Fruit fly (Drosophila melanogaster) whole organism, prepupa: ENCODE measurements around the gene wake.

Experiments used
- Blimp-1 ChIP-seq: fragments of 200-800 bp; sonication (Bioruptor generic); optimal IDR thresholded peaks from 3 replicates; lab custom pipeline; 2017; ENCODE audit warnings: missing biosample characterization, missing genetic modification characterization, mild to moderate bottlenecking, moderate library complexity, missing genetic modification reagents
- CG10631 ChIP-seq: fragments of 200-800 bp; sonication (Bioruptor generic); optimal IDR thresholded peaks from 2 replicates; lab custom pipeline; 2016; ENCODE audit warnings: missing biosample characterization, missing genetic modification characterization
- CG10669 ChIP-seq: fragments of 200-800 bp; sonication (Bioruptor generic); optimal IDR thresholded peaks from 3 replicates; lab custom pipeline; 2018; ENCODE audit warnings: missing biosample characterization, mild to moderate bottlenecking, missing genetic modification characterization, moderate library complexity
- CG11294 ChIP-seq: fragments of 200-800 bp; sonication (Bioruptor generic); IDR thresholded peaks from 2 replicates; pipeline ENCODE4 v1.3.6; 2022; ENCODE audit warnings: missing biosample characterization, missing genetic modification characterization
- CG11762 ChIP-seq: fragments of 200-800 bp; sonication (Bioruptor generic); optimal IDR thresholded peaks from 3 replicates; lab custom pipeline; 2016; ENCODE audit warnings: missing biosample characterization, missing genetic modification characterization; ENCODE audit not compliant: insufficient read depth
- CG15336 ChIP-seq: fragments of 200-800 bp; sonication (Bioruptor generic); IDR thresholded peaks from 2 replicates; pipeline ENCODE4 v1.3.6; 2022; ENCODE audit warnings: missing biosample characterization, missing genetic modification characterization
- CG16779 ChIP-seq: fragments of 200-800 bp; sonication (Bioruptor generic); optimal IDR thresholded peaks from 3 replicates; lab custom pipeline; 2017; ENCODE audit warnings: missing biosample characterization, mild to moderate bottlenecking, missing genetic modification characterization
- CG31627 ChIP-seq: fragments of 200-800 bp; sonication (Bioruptor generic); optimal IDR thresholded peaks from 3 replicates; lab custom pipeline; 2016; ENCODE audit warnings: missing biosample characterization, missing genetic modification characterization
- CG32006 ChIP-seq: fragments of 200-800 bp; sonication (Bioruptor generic); optimal IDR thresholded peaks from 3 replicates; lab custom pipeline; 2017; ENCODE audit warnings: missing biosample characterization, mild to moderate bottlenecking, missing genetic modification characterization
- CG34406 ChIP-seq: fragments of 200-800 bp; sonication (Bioruptor generic); optimal IDR thresholded peaks from 3 replicates; lab custom pipeline; 2016; ENCODE audit warnings: missing biosample characterization, missing genetic modification characterization
- CG4318 ChIP-seq: fragments of 200-800 bp; sonication (Bioruptor generic); optimal IDR thresholded peaks from 3 replicates; lab custom pipeline; 2017; ENCODE audit warnings: missing biosample characterization, mild to moderate bottlenecking, missing genetic modification characterization
- CG6163 ChIP-seq: fragments of 200-800 bp; sonication (Bioruptor generic); IDR thresholded peaks from 3 replicates; pipeline ENCODE4 v1.3.6; 2022; ENCODE audit warnings: missing biosample characterization, missing genetic modification characterization
- CG6276 ChIP-seq: fragments of 200-800 bp; sonication (Bioruptor generic); optimal IDR thresholded peaks from 2 replicates; lab custom pipeline; 2017; ENCODE audit warnings: missing biosample characterization, mild to moderate bottlenecking, missing genetic modification characterization
- CG6792 ChIP-seq: fragments of 200-800 bp; sonication (Bioruptor generic); optimal IDR thresholded peaks from 3 replicates; lab custom pipeline; 2016; ENCODE audit warnings: missing biosample characterization, missing genetic modification characterization
- CG6854 ChIP-seq: fragments of 200-800 bp; sonication (Bioruptor generic); optimal IDR thresholded peaks from 2 replicates; lab custom pipeline; 2017; ENCODE audit warnings: missing biosample characterization, mild to moderate bottlenecking, missing genetic modification characterization
- CG8119 ChIP-seq: fragments of 200-800 bp; sonication (Bioruptor generic); IDR thresholded peaks from 3 replicates; pipeline ENCODE4 v1.3.6; 2022; ENCODE audit warnings: missing biosample characterization, missing genetic modification characterization
- CG8319 ChIP-seq: fragments of 200-800 bp; sonication (Bioruptor generic); optimal IDR thresholded peaks from 3 replicates; lab custom pipeline; 2016; ENCODE audit warnings: missing biosample characterization, missing genetic modification characterization
- CG8632 ChIP-seq: fragments of 200-800 bp; sonication (Bioruptor generic); optimal IDR thresholded peaks from 3 replicates; lab custom pipeline; 2016; ENCODE audit warnings: missing biosample characterization, missing genetic modification characterization
- Eip75B ChIP-seq: fragments of 200-800 bp; sonication (Bioruptor generic); optimal IDR thresholded peaks from 3 replicates; lab custom pipeline; 2016; ENCODE audit warnings: missing biosample characterization, missing genetic modification characterization
- Eip78C ChIP-seq: fragments of 200-800 bp; sonication (Bioruptor generic); peaks from one replicate; lab custom pipeline; 2016; ENCODE audit warnings: missing biosample characterization, missing genetic modification characterization
- Ets21C ChIP-seq: fragments of 200-800 bp; sonication (Bioruptor generic); optimal IDR thresholded peaks from 3 replicates; lab custom pipeline; 2016; ENCODE audit warnings: missing biosample characterization, missing genetic modification characterization
- Ets96B ChIP-seq: fragments of 200-800 bp; optimal IDR thresholded peaks from 2 replicates; lab custom pipeline; 2019; ENCODE audit warnings: missing biosample characterization, mild to moderate bottlenecking, missing genetic modification characterization, moderate library complexity
- Gug ChIP-seq: fragments of 200-800 bp; sonication (Bioruptor generic); IDR thresholded peaks from 2 replicates; pipeline ENCODE4 v1.3.6; 2022; ENCODE audit warnings: missing biosample characterization, missing genetic modification characterization
- Hr38 ChIP-seq: sonication (Bioruptor generic); optimal IDR thresholded peaks from 2 replicates; lab custom pipeline; 2016; ENCODE audit warnings: missing biosample characterization, missing genetic modification characterization
- Hr39 ChIP-seq: fragments of 200-800 bp; sonication (Bioruptor generic); optimal IDR thresholded peaks from 2 replicates; lab custom pipeline; 2016; ENCODE audit warnings: missing biosample characterization, missing genetic modification characterization
- Hr4 ChIP-seq: fragments of 200-800 bp; sonication (Bioruptor generic); optimal IDR thresholded peaks from 3 replicates; lab custom pipeline; 2016; ENCODE audit warnings: missing biosample characterization, missing genetic modification characterization
- Lpt ChIP-seq: fragments of 200-800 bp; sonication (Bioruptor generic); optimal IDR thresholded peaks from 3 replicates; lab custom pipeline; 2016; ENCODE audit warnings: missing biosample characterization, missing genetic modification characterization
- Met ChIP-seq: fragments of 200-800 bp; sonication (Bioruptor generic); optimal IDR thresholded peaks from 3 replicates; lab custom pipeline; 2016; ENCODE audit warnings: missing biosample characterization, missing genetic modification characterization
- OdsH ChIP-seq: fragments of 200-800 bp; sonication (Bioruptor generic); optimal IDR thresholded peaks from 3 replicates; lab custom pipeline; 2016; ENCODE audit warnings: missing biosample characterization, missing genetic modification characterization
- Smox ChIP-seq: fragments of 200-800 bp; sonication (Bioruptor generic); optimal IDR thresholded peaks from 3 replicates; lab custom pipeline; 2016; ENCODE audit warnings: missing biosample characterization, missing genetic modification characterization
- Sox102F ChIP-seq: fragments of 200-800 bp; sonication (Bioruptor generic); optimal IDR thresholded peaks from 2 replicates; lab custom pipeline; 2016; ENCODE audit warnings: missing biosample characterization, mild to moderate bottlenecking, missing genetic modification characterization
- Sox14 ChIP-seq: fragments of 200-800 bp; sonication (Bioruptor generic); optimal IDR thresholded peaks from 3 replicates; lab custom pipeline; 2016; ENCODE audit warnings: missing biosample characterization, missing genetic modification characterization
- acj6 ChIP-seq: fragments of 200-800 bp; sonication (Bioruptor generic); optimal IDR thresholded peaks from 3 replicates; lab custom pipeline; 2016; ENCODE audit warnings: missing biosample characterization, missing genetic modification characterization
- dac ChIP-seq: fragments of 200-800 bp; sonication (Bioruptor generic); optimal IDR thresholded peaks from 2 replicates; lab custom pipeline; 2017; ENCODE audit warnings: missing biosample characterization, mild to moderate bottlenecking, missing genetic modification characterization
- eg ChIP-seq: fragments of 200-800 bp; sonication (Bioruptor generic); IDR thresholded peaks from 3 replicates; pipeline ENCODE4 v1.3.6; 2022; ENCODE audit warnings: missing biosample characterization, missing genetic modification characterization
- esn ChIP-seq: fragments of 200-800 bp; sonication (Bioruptor generic); optimal IDR thresholded peaks from 2 replicates; lab custom pipeline; 2016; ENCODE audit warnings: missing biosample characterization, mild to moderate bottlenecking, missing genetic modification characterization, moderate library complexity
- fd59A ChIP-seq: fragments of 200-800 bp; sonication (Bioruptor generic); optimal IDR thresholded peaks from 2 replicates; lab custom pipeline; 2017; ENCODE audit warnings: missing biosample characterization, mild to moderate bottlenecking, missing genetic modification characterization, missing genetic modification reagents
- fkh ChIP-seq: fragments of 200-800 bp; sonication (Bioruptor generic); optimal IDR thresholded peaks from 3 replicates; lab custom pipeline; 2017; ENCODE audit warnings: missing biosample characterization, mild to moderate bottlenecking, missing genetic modification characterization, moderate library complexity
- lz ChIP-seq: fragments of 200-800 bp; sonication (Bioruptor generic); optimal IDR thresholded peaks from 3 replicates; lab custom pipeline; 2016; ENCODE audit warnings: missing biosample characterization, missing genetic modification characterization
- spab ChIP-seq: fragments of 200-800 bp; sonication (Bioruptor generic); optimal IDR thresholded peaks from 2 replicates; lab custom pipeline; 2017; ENCODE audit warnings: missing biosample characterization, mild to moderate bottlenecking, missing genetic modification characterization, missing genetic modification reagents
- ss ChIP-seq, 2 experiments: fragments of 200-800 bp; sonication (Bioruptor generic); optimal IDR thresholded peaks; 2 replicates in 1 of 2; 3 replicates in 1 of 2; lab custom pipeline; 2017 to 2018; ENCODE audit warnings: mild to moderate bottlenecking in 2 of 2, missing biosample characterization in 2 of 2, missing genetic modification characterization in 2 of 2, moderate library complexity in 1 of 2
- svp ChIP-seq: fragments of 200-800 bp; sonication (Bioruptor generic); peaks from one replicate; lab custom pipeline; 2016; ENCODE audit warnings: missing biosample characterization, missing genetic modification characterization
- vri ChIP-seq: fragments of 200-800 bp; sonication (Bioruptor generic); optimal IDR thresholded peaks from 3 replicates; lab custom pipeline; 2016; ENCODE audit warnings: missing biosample characterization, mild to moderate bottlenecking, missing genetic modification characterization

Gene wake

dm6 chr3R:22638604-22639238 lies 887 bp upstream of the wake start:
- no peak for TF ChIP-seq Blimp-1 (GFP tag; lab: Kevin White, UChicago)
- no peak for TF ChIP-seq CG11294
- no peak for TF ChIP-seq OdsH (GFP tag; lab: Kevin White, UChicago)
- TF ChIP-seq Met: no peak
- TF ChIP-seq eg: no peak
- no peak for TF ChIP-seq CG16779 (tag; lab: Kevin White, UChicago)
- TF ChIP-seq CG8632 (GFP tag; lab: Kevin White, UChicago): no peak
- no peak for TF ChIP-seq CG15336 (GFP tag; lab: Robert Waterston, UW)
- TF ChIP-seq Hr4 (GFP tag; lab: Kevin White, UChicago): no peak
- TF ChIP-seq CG32006 (GFP tag; lab: Kevin White, UChicago): no peak
- no peak for TF ChIP-seq CG8119 (GFP tag; lab: Robert Waterston, UW)
- TF ChIP-seq lz (GFP tag; lab: Kevin White, UChicago): no peak
- TF ChIP-seq CG10669 (GFP tag; lab: Kevin White, UChicago): no peak
- TF ChIP-seq Ets96B (tag; lab: Kevin White, UChicago): no peak
- TF ChIP-seq dac (GFP tag; lab: Kevin White, UChicago): no peak
- no peak for TF ChIP-seq CG34406 (GFP tag; lab: Kevin White, UChicago)

- TF ChIP-seq CG34406 (GFP tag; lab: Kevin White, UChicago) (no peak), fd59A (GFP tag; lab: Kevin White, UChicago) (no peak), CG8119 (GFP tag; lab: Robert Waterston, UW) (no peak), CG8319 (GFP tag; lab: Kevin White, UChicago) (no peak), Lpt (GFP tag; lab: Kevin White, UChicago) (no peak), CG6276 (GFP tag; lab: Kevin White, UChicago) (no peak), Eip78C (GFP tag; lab: Kevin White, UChicago) (no peak), Hr39 (GFP tag; lab: Kevin White, UChicago) (no peak), fkh (GFP tag; lab: Kevin White, UChicago) (no peak), OdsH (GFP tag; lab: Kevin White, UChicago) (no peak), Hr4 (GFP tag; lab: Kevin White, UChicago) (no peak), dac (GFP tag; lab: Kevin White, UChicago) (no peak)
These were observed 10.3 kb downstream of the wake start for dm6 chr3R:22649859-22650258.

DNA sequence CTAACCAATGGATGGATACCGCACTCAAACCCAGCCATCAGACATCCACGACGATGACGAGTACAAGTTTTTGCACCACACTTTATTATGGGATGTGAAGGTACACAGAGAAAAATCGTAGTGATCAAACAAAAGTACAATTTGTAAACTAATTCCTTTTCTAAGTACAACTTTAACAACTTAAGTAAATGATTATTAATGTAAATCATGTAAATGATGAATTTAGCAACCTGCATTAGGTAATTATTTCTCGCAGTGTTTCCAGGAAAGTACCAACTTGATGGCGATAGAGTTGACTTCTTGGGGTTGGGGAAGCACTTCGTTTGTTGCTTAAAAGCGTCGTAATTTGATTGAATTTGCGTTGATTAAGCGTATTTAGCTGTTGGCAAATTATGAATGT lies 23.5 kb downstream of the wake start:
- no peak for TF ChIP-seq svp (GFP tag; lab: Kevin White, UChicago)
- no peak for TF ChIP-seq CG6854 (GFP tag; lab: Kevin White, UChicago)
- peak; percentile 64 for TF ChIP-seq Sox14
- TF ChIP-seq CG11762 (GFP tag; lab: Kevin White, UChicago): no peak
- peak; percentile 73 for TF ChIP-seq OdsH (GFP tag; lab: Kevin White, UChicago)
- TF ChIP-seq dac (GFP tag; lab: Kevin White, UChicago): no peak
- no peak for TF ChIP-seq lz (GFP tag; lab: Kevin White, UChicago)
- no peak for TF ChIP-seq Ets21C (GFP tag; lab: Kevin White, UChicago)
- no peak for TF ChIP-seq fkh (GFP tag; lab: Kevin White, UChicago)
- TF ChIP-seq CG8632 (GFP tag; lab: Kevin White, UChicago): peak; percentile 35
- TF ChIP-seq CG4318 (GFP tag; lab: Kevin White, UChicago): peak; percentile 62
- peak; percentile 42 for TF ChIP-seq CG31627 (GFP tag; lab: Kevin White, UChicago)
- no peak for TF ChIP-seq esn (GFP tag; lab: Kevin White, UChicago)
- TF ChIP-seq Eip75B (GFP tag; lab: Kevin White, UChicago): no peak
- TF ChIP-seq CG8119 (GFP tag; lab: Robert Waterston, UW): peak; percentile 90
- TF ChIP-seq CG6276 (GFP tag; lab: Kevin White, UChicago): peak; percentile 51
- peak; percentile 88 for TF ChIP-seq CG15336 (GFP tag; lab: Robert Waterston, UW)
- TF ChIP-seq Smox (GFP tag; lab: Kevin White, UChicago): peak; percentile 22
- peak; percentile 46 for TF ChIP-seq fd59A (GFP tag; lab: Kevin White, UChicago)
- peak; percentile 8 for TF ChIP-seq CG6792 (GFP tag; lab: Kevin White, UChicago)
- peak; percentile 81 for TF ChIP-seq Eip78C (GFP tag; lab: Kevin White, UChicago)
- TF ChIP-seq CG10669 (GFP tag; lab: Kevin White, UChicago): no peak
- no peak for TF ChIP-seq CG11294
- TF ChIP-seq CG34406 (GFP tag; lab: Kevin White, UChicago): peak; percentile 31
- peak; percentile 27 for TF ChIP-seq Ets96B (tag; lab: Kevin White, UChicago)
- TF ChIP-seq vri (GFP tag; lab: Kevin White, UChicago): no peak
- TF ChIP-seq acj6: peak; percentile 73
- no peak for TF ChIP-seq ss (GFP tag; optimal IDR thresholded peaks at IDR 0.05; lab: Kevin White, UChicago)
- TF ChIP-seq CG6163 (GFP tag; lab: Robert Waterston, UW): peak; percentile 76; the same call in 2 of the 3 replicates
- no peak for TF ChIP-seq Hr38 (GFP tag; lab: Kevin White, UChicago)
- no peak for TF ChIP-seq Gug (GFP tag; lab: Robert Waterston, UW)
- TF ChIP-seq CG10631: peak; percentile 51
- TF ChIP-seq Hr4 (GFP tag; lab: Kevin White, UChicago): peak; percentile 87
- no peak for TF ChIP-seq Sox102F (GFP tag; lab: Kevin White, UChicago)
- no peak for TF ChIP-seq Blimp-1 (GFP tag; lab: Kevin White, UChicago)
- TF ChIP-seq spab: no peak
- peak; percentile 86 for TF ChIP-seq CG32006 (GFP tag; lab: Kevin White, UChicago)
